Worm (Caenorhabditis elegans): ENCODE measurements around the gene unc-93.
A peak's percentile ranks its signal among the peaks of the same experiment; 100 is the strongest.

The unc-93 gene

ce11 chrIII:3623772-3624171, 20.4 kb upstream of the unc-93 start (continued):
- TF ChIP-seq elt-4 (tag; optimal IDR thresholded peaks at IDR 0.05), result no peak
- TF ChIP-seq dve-1 (tag; optimal IDR thresholded peaks at IDR 0.05), result no peak
- TF ChIP-seq pqm-1 (tag; optimal IDR thresholded peaks at IDR 0.05), result no peak
- no peak for TF ChIP-seq gmeb-2 (tag; optimal IDR thresholded peaks at IDR 0.05)
- no peak for TF ChIP-seq ama-1 (optimal IDR thresholded peaks at IDR 0.05)
- peak; percentile 39 for TF ChIP-seq ceh-34 (tag; optimal IDR thresholded peaks at IDR 0.05)
- TF ChIP-seq ceh-22 (tag; optimal IDR thresholded peaks at IDR 0.05), result no peak
- TF ChIP-seq ttx-3 (tag; optimal IDR thresholded peaks at IDR 0.05), result no peak
- no peak for TF ChIP-seq ceh-30 (tag; optimal IDR thresholded peaks at IDR 0.05)
- TF ChIP-seq unc-42 (tag; optimal IDR thresholded peaks at IDR 0.05), result no peak
- no peak for TF ChIP-seq npax-4 (tag; optimal IDR thresholded peaks at IDR 0.05)
- TF ChIP-seq ceh-45 (GFP tag; IDR thresholded peaks at IDR 0.05), result no peak
- TF ChIP-seq sox-4 (tag; optimal IDR thresholded peaks at IDR 0.05), result no peak
- no peak for TF ChIP-seq ztf-16 (tag; optimal IDR thresholded peaks at IDR 0.05)
- no peak for TF ChIP-seq ceh-18 (tag; optimal IDR thresholded peaks at IDR 0.05)
- TF ChIP-seq tbx-2 (tag; optimal IDR thresholded peaks at IDR 0.05), result peak; percentile 45
- no peak for TF ChIP-seq zip-5 (tag; optimal IDR thresholded peaks at IDR 0.05)
- TF ChIP-seq unc-55 (GFP tag; optimal IDR thresholded peaks at IDR 0.05), result no peak
- TF ChIP-seq C08G9.2 (tag; optimal IDR thresholded peaks at IDR 0.05), result peak; percentile 45
- TF ChIP-seq pros-1 (tag; optimal IDR thresholded peaks at IDR 0.05), result no peak
- TF ChIP-seq K09A11.1 (tag; optimal IDR thresholded peaks at IDR 0.05; ENCODE audit: insufficient read depth), result no peak
- TF ChIP-seq pha-4 (tag; optimal IDR thresholded peaks at IDR 0.05), result no peak
- peak; percentile 61 for TF ChIP-seq ceh-31 (tag; optimal IDR thresholded peaks at IDR 0.05)
- no peak for TF ChIP-seq ceh-48 (tag; optimal IDR thresholded peaks at IDR 0.05)
- TF ChIP-seq hlh-6 (tag; optimal IDR thresholded peaks at IDR 0.05), result no peak
- no peak for TF ChIP-seq K02D7.2 (tag; optimal IDR thresholded peaks at IDR 0.05)

- no peak for TF ChIP-seq unc-86 (tag; optimal IDR thresholded peaks at IDR 0.05)
- TF ChIP-seq ceh-18 (tag; optimal IDR thresholded peaks at IDR 0.05), result no peak
- TF ChIP-seq ceh-30 (tag; optimal IDR thresholded peaks at IDR 0.05), result no peak
- no peak for TF ChIP-seq syd-9 (tag; optimal IDR thresholded peaks at IDR 0.05)
- TF ChIP-seq ceh-34 (tag; optimal IDR thresholded peaks at IDR 0.05), result no peak
- TF ChIP-seq hlh-15 (tag; optimal IDR thresholded peaks at IDR 0.05), result no peak
- no peak for TF ChIP-seq ceh-31 (tag; optimal IDR thresholded peaks at IDR 0.05)
- no peak for TF ChIP-seq odd-2 (tag; optimal IDR thresholded peaks at IDR 0.05)
- no peak for TF ChIP-seq elt-2 (tag; optimal IDR thresholded peaks at IDR 0.05)
- TF ChIP-seq nhr-11 (tag; optimal IDR thresholded peaks at IDR 0.05), result no peak
- TF ChIP-seq ceh-45 (GFP tag; IDR thresholded peaks at IDR 0.05), result no peak
- TF ChIP-seq C08G9.2 (tag; optimal IDR thresholded peaks at IDR 0.05), result no peak
- TF ChIP-seq ceh-14 (tag; optimal IDR thresholded peaks at IDR 0.05), result no peak
- no peak for TF ChIP-seq pqm-1 (tag; optimal IDR thresholded peaks at IDR 0.05)
- no peak for TF ChIP-seq pha-2 (tag; optimal IDR thresholded peaks at IDR 0.05)
These were observed 17.1 kb upstream of the unc-93 start, which contains the start of gene sel-8 for ce11 chrIII:3627042-3627441. sel-8 (minus strand) TSS chrIII:3627142.

- peak; percentile 81 for TF ChIP-seq elt-2 (tag; optimal IDR thresholded peaks at IDR 0.05)
- no peak for TF ChIP-seq ceh-45 (GFP tag; IDR thresholded peaks at IDR 0.05)
- TF ChIP-seq odd-2 (tag; optimal IDR thresholded peaks at IDR 0.05), result no peak
- TF ChIP-seq unc-3 (GFP tag; conservative IDR thresholded peaks at IDR 0.05), result no peak
- TF ChIP-seq unc-3 (tag; optimal IDR thresholded peaks at IDR 0.05), result no peak
These were observed 13.8 kb upstream of the unc-93 start, which contains the start of gene mrps-31 for ce11 chrIII:3630337-3630736. mrps-31 (minus strand) TSS chrIII:3630372.

ce11 chrIII:3632379-3632778, 11.8 kb upstream of the unc-93 start:
- TF ChIP-seq hlh-13 (GFP tag; optimal IDR thresholded peaks at IDR 0.05), result no peak
- TF ChIP-seq odd-2 (tag; optimal IDR thresholded peaks at IDR 0.05), result no peak
- TF ChIP-seq unc-55 (GFP tag; optimal IDR thresholded peaks at IDR 0.05), result no peak
- TF ChIP-seq dve-1 (tag; optimal IDR thresholded peaks at IDR 0.05), result no peak
- no peak for TF ChIP-seq nhr-232 (tag; optimal IDR thresholded peaks at IDR 0.05)
- TF ChIP-seq ttx-3 (tag; optimal IDR thresholded peaks at IDR 0.05), result no peak
- TF ChIP-seq fax-1 (tag; optimal IDR thresholded peaks at IDR 0.05), result no peak
- TF ChIP-seq syd-9 (tag; optimal IDR thresholded peaks at IDR 0.05), result no peak
- no peak for TF ChIP-seq pag-3 (tag; optimal IDR thresholded peaks at IDR 0.05; ENCODE audit: borderline replicate concordance)
- TF ChIP-seq pha-4 (tag; optimal IDR thresholded peaks at IDR 0.05), result no peak
- TF ChIP-seq lim-6 (tag; optimal IDR thresholded peaks at IDR 0.05), result no peak
- TF ChIP-seq gmeb-2 (tag; optimal IDR thresholded peaks at IDR 0.05), result no peak
- no peak for TF ChIP-seq ceh-18 (tag; optimal IDR thresholded peaks at IDR 0.05)
